Fruit fly (Drosophila melanogaster): Measurements from ENCODE around the gene Tim17a2.
A peak's percentile ranks its signal among the peaks of the same experiment; 100 is the strongest.

Gene Tim17a2

DNA sequence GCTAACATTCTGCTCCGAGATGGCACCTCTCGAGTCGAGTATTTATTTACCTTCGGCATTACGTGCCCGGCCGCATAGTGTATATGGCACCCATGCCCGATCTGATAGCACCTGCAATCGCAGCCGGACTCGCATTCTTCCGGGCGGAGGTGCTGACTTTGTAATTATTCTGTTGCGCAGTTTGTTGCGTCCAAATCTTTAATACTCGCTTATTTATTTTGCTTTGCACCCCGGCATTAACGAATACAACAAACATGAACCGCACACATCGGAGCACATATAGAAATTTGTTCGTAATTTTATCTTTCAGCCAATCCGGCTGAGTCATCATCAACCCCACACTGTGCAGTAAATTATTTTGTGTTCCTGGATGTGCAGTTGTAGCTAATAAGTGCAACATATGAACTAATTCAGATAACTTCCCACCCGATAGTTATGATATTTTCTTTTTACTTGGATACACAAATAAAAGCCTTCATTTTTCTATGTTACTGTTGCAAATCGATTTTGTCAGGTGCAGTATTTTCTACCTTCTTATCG, 426 bp downstream of the Tim17a2 start:
- TF ChIP-seq CG17801 (GFP tag; optimal IDR thresholded peaks at IDR 0.05; ENCODE audit: partially characterized antibody) = no peak

DNA sequence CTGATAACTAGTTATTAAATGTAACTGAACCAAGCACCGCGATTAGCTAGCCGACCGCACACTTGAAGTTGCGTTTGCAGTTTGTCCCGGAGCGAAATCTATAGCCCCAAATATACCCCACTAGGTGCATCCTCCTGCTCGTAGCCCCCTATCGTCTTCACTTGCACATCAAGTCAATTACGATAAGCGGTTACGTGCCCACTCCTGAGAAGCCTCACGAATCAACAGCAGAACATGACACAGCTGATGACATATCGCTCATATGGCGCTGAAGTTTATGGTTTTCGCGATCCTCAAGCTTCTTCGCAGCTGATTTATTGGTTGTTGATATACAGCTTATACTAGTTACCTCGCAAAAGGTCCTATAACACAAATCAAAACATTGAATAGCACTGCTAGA, 1.2 kb downstream of the Tim17a2 start:
- TF ChIP-seq CG17801 (GFP tag; optimal IDR thresholded peaks at IDR 0.05; ENCODE audit: partially characterized antibody) = no peak

DNA sequence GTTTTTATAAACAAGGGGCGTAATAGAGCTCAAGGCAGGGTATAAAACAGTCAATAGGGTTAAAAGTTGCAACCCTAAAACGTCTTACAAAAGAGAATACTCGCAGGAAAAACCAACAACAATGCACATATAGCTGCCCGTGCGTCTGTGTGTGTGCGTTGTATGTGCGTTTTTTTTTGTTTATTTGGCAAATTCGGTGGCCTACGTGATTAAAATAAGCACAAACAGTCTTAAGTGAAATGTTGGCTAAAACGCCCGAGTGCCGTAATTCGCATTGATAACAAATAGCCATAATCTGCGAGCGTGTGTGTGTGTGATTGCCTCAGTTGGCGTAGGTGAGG, 5.4 kb downstream of the Tim17a2 start:
- no peak for TF ChIP-seq CG17801 (GFP tag; optimal IDR thresholded peaks at IDR 0.05; ENCODE audit: partially characterized antibody)

DNA sequence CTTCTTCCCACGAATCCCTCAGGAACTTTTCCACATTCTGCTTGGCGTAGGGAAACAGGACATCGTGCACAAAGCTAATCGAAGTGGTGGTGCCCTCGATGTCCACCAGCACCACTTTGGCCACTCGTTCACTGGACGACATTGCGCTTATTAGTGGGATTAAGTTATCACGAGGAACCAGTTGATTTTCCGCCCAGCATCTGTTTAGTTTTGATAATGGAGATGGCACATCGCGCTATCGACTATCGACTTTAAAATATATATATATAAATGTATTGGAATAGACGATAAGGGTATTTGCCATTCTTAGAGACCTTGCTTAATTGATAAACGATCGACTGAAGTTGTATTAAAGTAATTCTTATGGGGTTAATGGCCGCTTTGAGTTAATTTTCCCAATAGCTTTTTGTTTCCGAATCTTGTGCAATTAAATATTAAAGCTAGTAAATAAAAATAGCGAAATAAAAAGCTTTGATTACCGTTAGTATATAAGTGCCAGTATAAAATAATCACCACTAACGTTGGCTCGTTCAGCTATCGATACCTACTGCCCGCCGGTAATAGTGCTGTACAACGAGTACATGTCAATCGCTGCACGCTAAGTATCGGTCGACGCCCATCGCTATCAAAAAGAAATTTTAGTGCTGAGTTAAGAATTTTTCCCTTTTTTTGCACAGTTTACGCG, 5.9 kb downstream of the Tim17a2 start, which contains the start of the genes Enoph and Hph:
Gene Enoph (minus strand): TSS at position 220 of the 685 bp plus-strand sequence.
Gene Hph (plus strand): TSS at position 576 of the 685 bp plus-strand sequence.
- TF ChIP-seq CG17801 (GFP tag; optimal IDR thresholded peaks at IDR 0.05; ENCODE audit: partially characterized antibody) = no peak

DNA sequence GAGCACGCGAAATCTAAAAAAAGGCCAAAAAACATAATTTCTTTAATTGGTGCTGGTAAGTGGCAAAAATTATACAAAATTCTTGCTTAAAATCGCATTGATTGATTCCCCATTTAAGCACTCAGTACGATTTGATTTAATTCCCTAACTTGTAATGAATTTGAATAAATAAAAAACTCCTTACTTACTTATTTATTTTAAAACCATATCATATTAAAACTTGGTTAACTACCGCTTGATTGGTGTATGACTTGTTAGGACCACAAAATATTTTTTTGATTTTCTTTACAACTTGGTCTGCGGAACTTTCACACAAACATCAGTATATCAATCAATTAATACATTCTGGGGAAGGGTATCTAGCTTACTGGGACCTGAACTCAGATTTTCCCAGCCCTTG, 9.6 kb downstream of the Tim17a2 start, which contains the start of gene CG1113:
Gene CG1113 (plus strand): TSS at position 301 of the 400 bp plus-strand sequence.
- no peak for TF ChIP-seq CG17801 (GFP tag; optimal IDR thresholded peaks at IDR 0.05; ENCODE audit: partially characterized antibody)

DNA sequence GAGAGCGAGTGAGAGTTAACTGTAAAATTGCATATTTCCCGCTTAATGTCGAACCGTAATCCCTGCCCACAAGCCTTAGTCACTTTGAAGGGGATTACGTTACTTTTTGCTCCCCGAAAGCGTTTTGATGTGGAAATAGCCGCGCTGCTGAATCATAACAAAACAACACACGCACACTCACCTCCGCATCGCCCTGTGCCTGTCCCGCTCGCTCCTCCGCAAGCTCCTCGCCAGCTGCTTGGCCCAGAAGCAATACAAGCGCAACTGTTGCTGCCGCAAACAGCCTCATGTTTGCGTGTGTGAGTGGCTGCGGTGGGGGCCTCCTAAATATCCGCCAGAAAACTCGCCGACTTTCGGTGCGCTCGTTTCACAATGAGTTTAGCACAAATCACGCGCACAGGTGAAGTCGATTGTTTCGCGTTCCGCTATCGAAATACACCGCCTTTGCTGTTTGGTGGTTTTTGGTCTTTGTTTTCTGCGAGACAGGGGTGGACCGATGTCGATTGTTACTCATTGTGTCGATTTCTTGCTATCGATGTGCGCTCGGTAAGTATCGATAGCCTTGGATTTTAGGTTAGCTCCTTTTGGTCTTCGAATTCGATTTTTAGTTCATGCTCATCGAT, 11.1 kb downstream of the Tim17a2 start, which contains the start of gene CtsF:
Gene CtsF (minus strand): TSS at position 503 of the 623 bp plus-strand sequence.
- TF ChIP-seq CG17801 (GFP tag; optimal IDR thresholded peaks at IDR 0.05; ENCODE audit: partially characterized antibody) = peak; percentile 77

DNA sequence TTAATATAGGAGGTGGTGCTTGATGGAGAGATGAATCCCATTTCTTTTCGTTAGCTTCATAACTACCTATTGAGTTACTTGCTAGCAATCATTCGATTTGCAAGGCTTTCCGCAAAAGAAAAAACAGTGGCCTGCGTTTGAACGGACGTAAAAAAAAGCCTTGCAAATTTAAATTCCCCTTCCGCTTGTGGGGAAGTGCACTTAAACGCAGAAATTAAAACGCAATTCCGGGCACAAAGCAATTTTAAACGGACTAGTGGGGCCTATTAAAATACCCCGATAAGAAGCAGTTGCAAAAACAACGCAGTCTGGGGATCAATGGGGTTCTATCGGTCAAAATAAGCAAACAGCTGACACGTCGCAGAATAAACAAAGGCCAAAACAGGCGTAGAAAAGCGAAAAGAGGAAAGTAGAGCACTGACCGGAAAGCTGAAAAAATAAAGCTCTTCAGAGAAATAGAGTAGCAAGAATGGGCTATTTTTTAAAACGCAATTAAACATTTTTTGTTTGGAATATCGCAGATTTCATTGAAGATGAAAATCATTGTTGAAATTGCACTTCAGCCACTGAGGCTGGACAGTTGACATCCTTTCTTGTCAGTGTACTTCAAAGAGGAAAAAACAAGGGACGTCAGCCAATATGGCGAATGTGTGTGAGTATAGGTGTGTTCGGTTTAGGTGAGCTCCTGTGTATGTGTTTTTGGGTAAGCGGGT, 11.8 kb downstream of the Tim17a2 start:
- TF ChIP-seq CG17801 (GFP tag; optimal IDR thresholded peaks at IDR 0.05; ENCODE audit: partially characterized antibody) = peak; percentile 50

DNA sequence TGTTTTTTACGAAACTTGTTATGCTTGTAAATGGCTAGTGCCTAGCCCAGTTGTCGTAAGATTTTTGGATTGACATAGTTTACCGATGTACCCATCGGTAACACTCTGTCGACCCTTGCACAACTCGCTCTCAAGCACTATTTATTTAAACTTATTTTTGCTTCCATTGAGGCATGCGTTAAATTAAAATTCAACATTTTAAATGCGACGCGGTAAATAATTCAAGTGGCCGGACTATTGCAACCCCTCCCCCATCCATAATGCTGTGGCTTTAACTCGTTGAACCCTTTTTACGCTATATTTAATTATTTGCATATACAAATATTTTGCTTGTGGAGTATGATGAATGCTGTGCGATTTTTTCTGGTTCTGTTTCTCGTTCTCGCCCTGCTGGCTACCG, 13.2 kb downstream of the Tim17a2 start:
- no peak for TF ChIP-seq CG17801 (GFP tag; optimal IDR thresholded peaks at IDR 0.05; ENCODE audit: partially characterized antibody)

DNA sequence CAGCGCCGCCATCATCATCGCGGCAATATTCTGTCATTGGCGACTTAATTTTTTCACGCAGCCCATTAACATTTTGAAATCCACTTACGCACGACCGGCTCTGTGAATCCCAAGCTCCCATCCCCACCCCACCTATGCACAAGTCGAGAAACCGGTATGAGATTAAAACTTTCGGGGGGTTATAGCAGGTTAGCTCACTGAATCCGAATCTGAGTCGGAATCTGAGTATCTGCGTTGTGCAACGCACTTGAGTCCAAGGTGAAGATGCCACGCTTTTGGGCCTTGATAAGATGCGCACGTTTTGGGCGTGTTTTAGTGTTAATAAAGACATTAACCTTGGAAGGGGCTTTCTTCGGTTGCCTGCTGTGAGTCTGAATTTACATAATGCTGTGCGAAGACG, 15.5 kb downstream of the Tim17a2 start:
- TF ChIP-seq CG17801 (GFP tag; optimal IDR thresholded peaks at IDR 0.05; ENCODE audit: partially characterized antibody) = no peak

DNA sequence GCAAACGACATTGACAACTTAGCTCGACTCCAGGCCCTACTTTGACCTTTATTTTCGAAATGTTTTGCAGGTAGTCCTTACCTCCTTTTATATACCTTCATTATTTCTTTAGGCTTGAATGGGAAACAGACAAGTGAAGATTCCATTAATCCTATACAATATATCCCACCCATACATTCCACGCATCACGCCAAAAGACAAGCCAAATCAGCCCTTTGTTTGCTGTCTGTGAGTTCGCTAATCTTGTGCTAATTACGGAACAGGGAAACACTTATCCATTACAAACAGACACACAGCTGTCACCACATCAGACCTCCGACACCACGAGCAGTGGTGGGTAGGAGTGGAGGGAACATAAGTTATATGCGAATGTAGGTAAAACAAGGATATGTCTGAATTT, 21.8 kb downstream of the Tim17a2 start, which contains the start of gene CG33293:
Gene CG33293 (minus strand): TSS at position 15 of the 400 bp plus-strand sequence.
- no peak for TF ChIP-seq CG17801 (GFP tag; optimal IDR thresholded peaks at IDR 0.05; ENCODE audit: partially characterized antibody)

DNA sequence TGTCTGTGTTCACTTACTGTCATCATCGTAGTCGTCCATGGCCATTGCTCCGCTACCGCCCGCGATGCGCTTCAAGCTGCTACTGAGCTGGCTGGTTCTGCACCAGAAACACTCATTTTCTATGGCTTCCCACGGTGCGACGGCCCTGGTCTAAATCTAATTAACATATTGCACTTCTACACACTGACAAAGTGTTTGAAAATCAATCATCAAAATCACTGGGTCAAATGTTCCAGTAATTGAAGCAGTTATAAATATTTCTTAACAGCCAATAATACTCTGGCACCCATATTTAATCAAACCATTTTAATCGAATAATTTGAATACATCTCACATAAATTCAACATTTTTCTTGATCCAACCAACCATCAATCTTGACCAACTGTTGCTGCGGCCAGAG, 25.3 kb downstream of the Tim17a2 start, which contains the start of gene rtp:
Gene rtp (minus strand): TSS at position 101 of the 400 bp plus-strand sequence.
- no peak for TF ChIP-seq CG17801 (GFP tag; optimal IDR thresholded peaks at IDR 0.05; ENCODE audit: partially characterized antibody)

DNA sequence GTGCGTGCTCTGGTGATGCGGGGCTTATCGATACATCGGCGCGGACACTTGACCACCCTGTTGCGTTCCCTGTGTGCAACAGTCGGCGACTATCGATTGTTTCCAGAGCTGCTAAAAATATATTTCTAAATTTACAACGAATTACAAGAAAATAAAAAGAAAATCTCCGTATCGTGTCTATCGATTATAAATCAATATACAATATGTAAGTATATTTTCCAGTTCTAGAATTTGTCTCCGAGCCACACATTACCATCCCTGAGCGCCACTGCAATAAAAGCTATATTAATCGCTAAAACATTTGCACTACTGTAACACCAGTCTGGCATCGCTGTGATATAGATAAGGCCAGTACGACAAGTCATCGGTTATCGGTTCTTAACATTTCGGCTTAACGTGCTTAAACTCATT, 30.3 kb downstream of the Tim17a2 start, which contains the start of the genes Kat60 and Mms19:
Gene Kat60 (minus strand): TSS at position 13 of the 411 bp plus-strand sequence.
Gene Mms19 (plus strand): TSS at position 347 of the 411 bp plus-strand sequence.
- TF ChIP-seq CG17801 (GFP tag; optimal IDR thresholded peaks at IDR 0.05; ENCODE audit: partially characterized antibody) = no peak

DNA sequence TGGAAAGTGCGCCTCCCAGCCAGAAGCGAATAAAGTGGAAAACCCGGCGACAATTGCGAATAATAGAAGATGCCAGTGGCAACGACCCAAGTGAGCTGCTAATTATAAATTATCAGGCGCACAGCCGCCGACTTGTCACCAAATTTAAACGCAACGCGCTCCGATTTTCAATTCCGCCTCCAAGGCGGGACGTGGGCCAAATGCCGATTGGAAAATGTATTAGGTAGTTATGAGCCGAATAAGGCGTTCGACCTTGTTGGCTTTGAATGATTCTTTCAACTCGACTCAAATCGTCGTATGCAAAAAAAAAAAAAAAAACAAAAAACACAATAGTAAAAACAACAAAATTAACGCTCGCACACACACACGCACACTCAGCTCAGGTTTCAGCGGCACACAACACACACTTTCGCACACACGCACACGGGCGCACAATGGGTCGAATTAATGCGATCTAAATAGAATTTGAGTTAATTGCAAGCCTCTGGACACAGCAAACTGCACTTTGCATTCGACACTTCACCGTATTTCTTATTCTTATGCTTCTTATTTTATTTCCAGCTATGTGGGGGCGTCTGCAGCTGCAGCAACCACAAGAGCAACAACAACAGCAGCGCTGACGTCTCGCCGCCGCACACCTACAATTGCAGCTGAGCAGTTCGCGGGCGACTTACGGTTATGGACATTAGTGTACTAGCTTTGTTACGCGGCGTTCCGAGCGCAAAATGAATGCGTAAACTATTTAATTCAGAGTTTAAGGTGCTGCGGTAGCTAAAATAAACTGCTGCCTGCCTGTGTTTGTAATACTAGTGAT, 30.9 kb downstream of the Tim17a2 start:
- TF ChIP-seq CG17801 (GFP tag; optimal IDR thresholded peaks at IDR 0.05; ENCODE audit: partially characterized antibody) = no peak

DNA sequence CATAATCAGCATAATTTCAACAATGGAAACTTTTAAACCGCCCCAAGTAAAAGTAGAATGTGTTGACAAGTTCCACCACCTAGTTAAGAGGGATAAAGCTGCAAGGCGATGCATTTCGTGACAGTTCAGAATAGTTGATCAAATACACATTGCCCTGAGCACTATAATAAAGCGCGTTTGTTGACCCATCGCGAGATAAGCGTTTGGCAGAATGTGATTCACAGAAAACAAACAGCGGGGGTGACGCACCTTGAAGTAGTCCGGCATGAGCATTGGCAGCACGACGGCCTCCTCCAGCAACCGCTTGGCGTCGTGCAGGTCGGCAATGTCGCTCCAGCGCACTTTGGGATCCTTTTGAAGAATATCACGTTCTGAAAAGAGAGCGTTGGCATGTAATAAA, 33.0 kb downstream of the Tim17a2 start:
- TF ChIP-seq CG17801 (GFP tag; optimal IDR thresholded peaks at IDR 0.05; ENCODE audit: partially characterized antibody) = no peak
